Worm (Caenorhabditis elegans): ENCODE results near the gene F18C5.9.

The F18C5.9 gene

DNA sequence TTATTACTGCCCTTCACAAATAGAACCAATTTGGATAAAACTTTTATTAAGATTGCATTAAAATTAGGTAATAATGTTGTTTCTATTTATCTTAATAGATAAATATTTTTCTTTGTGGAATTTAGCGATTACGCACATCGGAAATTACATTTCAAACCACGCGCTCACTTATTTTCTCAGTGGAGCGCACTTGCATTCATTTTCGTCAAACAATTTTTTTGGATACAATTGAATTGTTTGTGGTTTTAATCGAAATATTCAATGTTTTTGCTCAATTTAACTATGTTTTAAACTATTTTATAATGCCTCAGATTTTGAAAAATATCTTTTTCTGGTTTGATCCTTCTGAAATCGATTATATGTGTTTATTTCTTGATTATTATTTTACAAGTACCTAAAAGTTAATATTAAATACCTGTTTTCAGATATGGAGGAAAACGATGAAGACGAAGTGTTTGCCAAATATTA is 30.9 kb upstream of the F18C5.9 start, which contains the start of gene utp-20 (continued):
- TF ChIP-seq F52B5.7 (tag; optimal IDR thresholded peaks at IDR 0.05), result no peak

DNA sequence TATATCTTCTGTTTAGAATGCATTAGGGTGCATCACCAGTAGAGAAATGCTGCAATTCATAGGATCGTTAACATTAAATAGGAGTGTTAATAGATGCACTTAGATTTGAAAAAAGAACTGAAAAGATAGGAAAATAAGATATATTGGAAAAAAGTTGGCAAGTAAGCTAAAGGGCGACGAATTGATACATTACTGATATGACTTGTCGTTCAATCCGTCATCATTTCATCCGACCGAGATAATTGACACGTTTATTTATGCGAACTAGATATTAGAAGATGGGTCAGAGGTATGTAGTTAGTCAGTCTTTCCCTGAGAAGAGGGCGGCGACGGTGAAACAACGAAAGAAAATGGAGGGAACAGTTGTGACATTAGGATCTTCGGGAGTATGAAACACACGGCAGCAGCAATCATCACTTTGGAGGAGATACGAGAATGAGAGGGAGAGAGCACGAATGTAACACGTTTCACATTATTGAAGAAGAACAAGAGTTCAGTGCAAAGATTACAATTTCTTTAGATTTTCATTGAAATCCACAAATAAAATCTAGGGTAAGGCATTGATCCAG is 22.0 kb upstream of the F18C5.9 start, which contains the start of gene lron-15:
Gene lron-15 (minus strand): TSS at position 51 of the 569 bp plus-strand sequence.
- TF ChIP-seq zfh-2 (GFP tag; conservative IDR thresholded peaks at IDR 0.05) (no peak), hrde-1 (tag; optimal IDR thresholded peaks at IDR 0.05; ENCODE audit: borderline replicate concordance) (no peak), lsy-27 (tag; optimal IDR thresholded peaks at IDR 0.05; ENCODE audit: borderline replicate concordance, insufficient read depth) (no peak), mes-4 (tag; optimal IDR thresholded peaks at IDR 0.05) (no peak), ceh-27 (GFP tag; optimal IDR thresholded peaks at IDR 0.05) (no peak), nhr-27 (tag; optimal IDR thresholded peaks at IDR 0.05) (no peak), nhr-80 (tag; optimal IDR thresholded peaks at IDR 0.05) (no peak), pha-4 (tag; optimal IDR thresholded peaks at IDR 0.05) (no peak), ztf-18 (tag; optimal IDR thresholded peaks at IDR 0.05) (no peak), sdz-38 (tag; optimal IDR thresholded peaks at IDR 0.05) (no peak), F55B11.4 (tag; optimal IDR thresholded peaks at IDR 0.05; ENCODE audit: borderline replicate concordance, insufficient read depth) (no peak), lin-54 (GFP tag; optimal IDR thresholded peaks at IDR 0.05) (no peak), F37B4.10 (GFP tag; IDR thresholded peaks at IDR 0.05) (no peak), sea-2 (GFP tag; IDR thresholded peaks at IDR 0.05) (no peak), unc-130 (GFP tag; optimal IDR thresholded peaks at IDR 0.05) (no peak), ztf-6 (GFP tag; IDR thresholded peaks at IDR 0.05) (no peak), cebp-1 (GFP tag; IDR thresholded peaks at IDR 0.05) (no peak), cebp-1 (tag; optimal IDR thresholded peaks at IDR 0.05) (no peak), Y56A3A.18 (GFP tag; IDR thresholded peaks at IDR 0.05) (no peak)

DNA sequence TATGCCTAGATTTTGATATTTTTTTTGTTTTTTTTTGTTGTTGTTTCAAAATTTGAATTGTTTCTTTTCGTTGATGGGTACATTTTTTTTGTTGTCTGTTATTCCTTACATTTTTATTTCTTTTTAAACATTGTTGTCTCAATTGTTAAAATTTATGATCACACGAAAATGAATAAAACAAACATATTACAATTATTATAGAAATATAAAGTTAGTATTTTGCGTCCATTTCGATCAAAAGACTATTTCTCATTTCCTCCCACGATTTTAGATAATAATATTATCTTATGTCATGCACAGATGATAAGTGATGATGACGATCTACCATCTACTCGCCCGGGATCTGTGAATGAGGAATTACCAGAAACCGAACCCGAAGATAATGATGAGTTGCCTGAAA is 12.3 kb upstream of the F18C5.9 start, which contains the start of gene wrn-1:
Gene wrn-1 (plus strand): TSS at position 301 of the 400 bp plus-strand sequence.
- TF ChIP-seq madf-10 (tag; optimal IDR thresholded peaks at IDR 0.05) (no peak), mcd-1 (GFP tag; IDR thresholded peaks at IDR 0.05) (no peak), ztf-6 (GFP tag; IDR thresholded peaks at IDR 0.05) (no peak), F23B12.7 (tag; optimal IDR thresholded peaks at IDR 0.05; ENCODE audit: insufficient read depth) (no peak), lsl-1 (GFP tag; optimal IDR thresholded peaks at IDR 0.05) (no peak), nfya-1 (tag; optimal IDR thresholded peaks at IDR 0.05; ENCODE audit: borderline replicate concordance, insufficient read depth) (no peak), B0261.1 (tag; optimal IDR thresholded peaks at IDR 0.05) (no peak)

DNA sequence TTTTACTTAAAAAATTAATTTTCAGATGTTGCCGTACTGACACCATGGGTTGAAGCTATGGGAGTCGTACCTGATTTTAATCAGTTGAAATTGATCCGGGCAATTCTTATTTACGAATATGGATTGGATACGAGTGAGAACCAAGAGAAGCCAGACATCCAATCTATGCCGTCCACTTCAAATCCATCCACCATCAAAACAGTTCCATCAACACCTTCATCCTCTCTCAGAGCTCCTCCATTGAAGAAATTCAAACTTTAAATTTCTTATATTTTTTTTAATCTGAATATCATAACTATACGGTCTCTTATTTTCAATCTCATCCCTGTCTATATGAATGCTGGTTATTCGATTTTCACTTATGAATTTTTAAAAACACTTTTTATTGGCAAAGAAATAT is 8.0 kb upstream of the F18C5.9 start:
- TF ChIP-seq K11D2.4 (GFP tag; IDR thresholded peaks at IDR 0.05) (0 out of 2 replicates have a peak, but pooled peaks have one; percentile 41), K12H6.12 (tag; optimal IDR thresholded peaks at IDR 0.05) (no peak), ekl-4 (GFP tag; IDR thresholded peaks at IDR 0.05) (peak; percentile 60), cebp-1 (GFP tag; IDR thresholded peaks at IDR 0.05) (0 out of 2 replicates have a peak, but pooled peaks have one; percentile 29), cebp-1 (tag; optimal IDR thresholded peaks at IDR 0.05) (peak; percentile 59), B0019.2 (GFP tag; conservative IDR thresholded peaks at IDR 0.05) (0 out of 2 replicates have a peak, but pooled peaks have one; percentile 16), tbp1 (GFP tag; optimal IDR thresholded peaks at IDR 0.05) (peak; percentile 10), hmg-1.2 (GFP tag; IDR thresholded peaks at IDR 0.05) (peak; percentile 26; the same call in 1 of the 2 replicates), nfyb-1 (GFP tag; IDR thresholded peaks at IDR 0.05) (peak; percentile 73), Y95B8A.8 (GFP tag; IDR thresholded peaks at IDR 0.05) (0 out of 2 replicates have a peak, but pooled peaks have one; percentile 27), repo-1 (tag; optimal IDR thresholded peaks at IDR 0.05) (peak; percentile 64), ama-1 (optimal IDR thresholded peaks at IDR 0.05) (peak; percentile 75), ama-1 (GFP tag; optimal IDR thresholded peaks at IDR 0.05) (no peak), pbrm-1 (GFP tag; IDR thresholded peaks at IDR 0.05) (0 out of 2 replicates have a peak, but pooled peaks have one; percentile 32), lin-26 (GFP tag; IDR thresholded peaks at IDR 0.05) (no peak), F37B4.10 (GFP tag; IDR thresholded peaks at IDR 0.05) (no peak), unc-62 (GFP tag; optimal IDR thresholded peaks at IDR 0.05) (no peak), C17E4.6 (GFP tag; IDR thresholded peaks at IDR 0.05) (0 out of 2 replicates have a peak, but pooled peaks have one; percentile 7), lir-1 (GFP tag; conservative IDR thresholded peaks at IDR 0.05) (peak; percentile 34; the same call in 1 of the 2 replicates), lsl-1 (GFP tag; optimal IDR thresholded peaks at IDR 0.05) (no peak), T07F8.4 (tag; optimal IDR thresholded peaks at IDR 0.05) (no peak)

Measured in whole organism, young adult.